Fruit fly (Drosophila melanogaster): ENCODE data around the gene CG10918.

The CG10918 gene

DNA sequence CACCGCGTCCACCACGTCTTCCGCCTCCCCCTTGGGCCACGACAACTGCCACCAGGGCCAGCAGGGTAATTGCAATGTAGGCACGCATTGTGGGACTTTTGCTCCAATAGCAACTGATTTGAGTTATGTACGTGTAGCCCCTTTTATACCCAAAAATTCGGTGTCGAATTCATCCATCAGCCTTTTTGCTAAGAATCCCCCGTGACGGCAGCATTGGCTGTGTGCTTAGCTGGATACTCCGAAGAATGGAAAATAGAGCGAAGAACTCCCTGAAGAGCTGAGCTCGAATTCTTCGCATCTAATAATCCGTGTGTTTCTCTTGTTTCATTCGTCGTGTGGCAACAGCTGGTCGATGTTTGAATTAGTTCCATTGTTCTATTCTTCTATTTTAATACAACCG is at the start of gene CG10918:
Gene CG10918 (minus strand): TSS at position 101 of the 400 bp plus-strand sequence.
- TF ChIP-seq Hr38 (GFP tag; optimal IDR thresholded peaks at IDR 0.05) = no peak
- no peak for TF ChIP-seq CG7368 (GFP tag; optimal IDR thresholded peaks at IDR 0.05)
- no peak for TF ChIP-seq CG6854 (GFP tag; optimal IDR thresholded peaks at IDR 0.05)
- no peak for TF ChIP-seq CG8119 (GFP tag; IDR thresholded peaks at IDR 0.05)

DNA sequence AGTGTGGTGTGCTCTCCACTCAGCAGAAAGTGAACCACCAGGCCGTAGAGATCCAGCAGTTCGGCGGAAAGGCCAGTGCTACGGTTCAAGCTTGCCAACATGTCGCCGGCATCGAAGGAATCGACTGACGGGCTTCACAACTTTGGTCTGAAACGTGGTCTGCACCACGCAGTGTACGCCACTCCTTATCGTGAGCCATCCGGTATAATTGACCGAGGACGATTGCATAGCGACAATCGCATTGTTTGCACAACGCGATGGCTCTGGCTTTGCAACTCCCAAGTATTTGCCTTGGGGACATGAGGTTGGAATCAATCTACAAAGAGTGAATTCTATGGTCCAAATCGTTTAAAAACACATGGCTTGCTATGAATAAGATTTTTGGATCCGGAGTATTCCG is 49.8 kb upstream of the CG10918 start, which contains the start of gene Ir20a:
Gene Ir20a (minus strand): TSS at position 101 of the 400 bp plus-strand sequence.
- TF ChIP-seq CG3919 (GFP tag; optimal IDR thresholded peaks at IDR 0.05) = no peak
- TF ChIP-seq acj6 (GFP tag; optimal IDR thresholded peaks at IDR 0.05) = no peak
- no peak for TF ChIP-seq eg (GFP tag; IDR thresholded peaks at IDR 0.05)
- no peak for TF ChIP-seq CG34406 (GFP tag; optimal IDR thresholded peaks at IDR 0.05)
- TF ChIP-seq Ets96B (tag; optimal IDR thresholded peaks at IDR 0.05) = no peak
- no peak for TF ChIP-seq fd85E (GFP tag; optimal IDR thresholded peaks at IDR 0.05)
- TF ChIP-seq Smox (GFP tag; optimal IDR thresholded peaks at IDR 0.05) = no peak
- no peak for TF ChIP-seq Sox14 (GFP tag; optimal IDR thresholded peaks at IDR 0.05)
- TF ChIP-seq CG8119 (GFP tag; IDR thresholded peaks at IDR 0.05) = no peak
- TF ChIP-seq CG6792 (GFP tag; optimal IDR thresholded peaks at IDR 0.05) = no peak
- no peak for TF ChIP-seq Hr38 (GFP tag; optimal IDR thresholded peaks at IDR 0.05)
- no peak for TF ChIP-seq Eip75B (GFP tag; optimal IDR thresholded peaks at IDR 0.05)
- no peak for TF ChIP-seq salr (GFP tag; optimal IDR thresholded peaks at IDR 0.05)

DNA sequence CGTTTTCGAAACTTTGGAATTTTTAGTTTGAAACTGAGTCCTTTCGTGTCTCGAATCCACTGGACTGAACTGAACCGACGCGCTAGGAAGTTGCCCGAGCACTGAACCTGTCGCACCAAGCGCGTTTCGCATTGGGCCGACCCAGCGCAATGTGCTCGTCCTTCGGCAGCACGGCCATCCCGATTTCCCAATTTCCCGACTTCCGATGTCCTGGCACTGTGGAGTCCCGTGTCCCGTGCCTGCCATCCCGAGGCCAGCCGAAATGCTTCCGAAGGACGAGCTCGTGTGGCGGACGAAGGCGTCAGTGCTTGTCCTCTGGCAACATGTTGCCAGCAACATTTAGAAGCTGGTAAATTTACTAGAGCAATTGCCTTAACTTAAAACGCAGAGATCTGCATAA is 28.6 kb upstream of the CG10918 start, which contains the start of gene DIP-beta:
Gene DIP-beta (minus strand): TSS at position 107 of the 400 bp plus-strand sequence.
- TF ChIP-seq vri (GFP tag; optimal IDR thresholded peaks at IDR 0.05) = no peak
- TF ChIP-seq CG16779 (tag; optimal IDR thresholded peaks at IDR 0.05) = no peak
- no peak for TF ChIP-seq topi (GFP tag; optimal IDR thresholded peaks at IDR 0.05)
- no peak for TF ChIP-seq net (GFP tag; optimal IDR thresholded peaks at IDR 0.05)
- no peak for TF ChIP-seq CG3032 (tag; optimal IDR thresholded peaks at IDR 0.05)
- TF ChIP-seq Sox15 (GFP tag; optimal IDR thresholded peaks at IDR 0.05) = no peak
- no peak for TF ChIP-seq CG3919 (GFP tag; optimal IDR thresholded peaks at IDR 0.05)
- TF ChIP-seq CG7368 (GFP tag; optimal IDR thresholded peaks at IDR 0.05) = no peak
- no peak for TF ChIP-seq CG6854 (GFP tag; optimal IDR thresholded peaks at IDR 0.05)
- TF ChIP-seq CG34406 (GFP tag; optimal IDR thresholded peaks at IDR 0.05) = no peak
- no peak for TF ChIP-seq salr (GFP tag; optimal IDR thresholded peaks at IDR 0.05)
- no peak for TF ChIP-seq svp (GFP tag)

DNA sequence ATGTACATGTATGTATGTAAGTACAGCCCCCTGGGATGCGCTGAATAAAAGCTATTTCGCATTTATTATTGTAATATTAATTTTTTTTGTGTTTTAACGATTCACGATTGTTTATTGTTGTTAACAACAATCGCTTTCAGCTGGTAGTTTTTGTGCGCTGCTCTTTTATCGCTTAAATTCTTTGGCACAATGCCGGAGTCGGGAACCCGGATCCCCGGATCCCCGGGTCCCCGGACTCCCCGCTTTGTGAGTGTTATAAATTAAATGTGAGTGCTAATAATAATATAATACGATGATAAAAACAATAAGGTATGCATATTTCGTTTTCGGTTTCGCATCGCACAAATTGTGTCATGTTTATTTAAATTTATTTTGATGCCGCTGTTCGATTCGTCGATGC is 11.6 kb upstream of the CG10918 start:
- TF ChIP-seq Hr38 (GFP tag; optimal IDR thresholded peaks at IDR 0.05) (no peak), CG6163 (GFP tag; IDR thresholded peaks at IDR 0.05) (no peak), CG16779 (tag; optimal IDR thresholded peaks at IDR 0.05) (no peak), net (GFP tag; optimal IDR thresholded peaks at IDR 0.05) (no peak), eg (GFP tag; IDR thresholded peaks at IDR 0.05) (no peak), topi (GFP tag; optimal IDR thresholded peaks at IDR 0.05) (no peak), CG4318 (GFP tag; optimal IDR thresholded peaks at IDR 0.05) (no peak), CG10669 (GFP tag; optimal IDR thresholded peaks at IDR 0.05) (no peak), Blimp-1 (GFP tag; optimal IDR thresholded peaks at IDR 0.05) (no peak), esn (GFP tag; optimal IDR thresholded peaks at IDR 0.05) (no peak)

DNA sequence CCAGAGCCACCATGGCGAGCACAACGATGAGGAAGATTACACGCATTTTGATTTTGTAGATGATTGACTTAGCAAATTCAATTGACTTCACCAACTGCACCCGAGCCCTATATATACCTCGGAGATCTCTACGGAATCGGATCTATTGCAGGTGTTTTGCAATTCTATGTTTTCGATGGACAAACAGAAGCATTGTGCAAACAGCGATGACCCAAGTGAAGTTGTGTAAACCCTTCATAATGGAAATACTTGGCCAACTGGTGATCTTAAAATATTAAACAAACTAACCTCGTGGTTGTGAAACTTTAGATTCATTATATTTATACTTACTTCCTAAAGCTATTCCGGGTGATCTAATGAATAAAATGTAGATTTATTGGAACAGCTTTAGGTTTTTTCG is 26.4 kb downstream of the CG10918 start, which contains the start of gene whe:
Gene whe (minus strand): TSS at position 101 of the 400 bp plus-strand sequence.
- TF ChIP-seq CG6808 (GFP tag; optimal IDR thresholded peaks at IDR 0.05) = no peak

DNA sequence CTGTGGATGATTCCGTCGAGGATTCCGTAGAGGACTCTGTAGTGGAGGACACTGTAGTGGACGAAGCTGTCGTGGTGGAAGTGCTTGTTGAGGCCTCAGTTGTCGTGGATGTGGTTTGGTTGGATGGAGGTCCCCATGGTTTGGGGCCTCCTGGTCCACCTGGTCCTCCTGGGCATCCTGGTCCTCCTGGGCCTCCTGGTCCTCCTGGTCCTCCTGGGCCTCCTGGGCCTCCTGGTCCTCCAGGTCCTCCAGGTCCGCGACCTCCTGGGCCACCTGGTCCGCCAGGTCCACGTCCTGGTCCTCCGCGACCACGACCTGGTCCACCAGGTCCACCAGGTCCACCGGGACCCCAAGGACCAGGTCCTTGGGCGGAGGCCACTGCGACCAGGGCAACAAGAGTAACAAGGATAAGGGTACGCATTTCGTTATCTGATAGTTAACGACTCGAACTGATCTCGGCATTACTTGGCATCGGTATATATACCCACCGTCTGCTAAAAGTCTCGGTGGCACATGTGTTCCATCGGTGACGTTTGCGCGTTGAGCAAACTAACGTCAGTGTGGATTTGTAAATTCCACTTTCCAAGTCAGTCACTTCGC is 32.1 kb downstream of the CG10918 start, which contains the start of gene lcs:
Gene lcs (minus strand): TSS at position 457 of the 600 bp plus-strand sequence.
- TF ChIP-seq Eip78C (GFP tag) = no peak
- TF ChIP-seq CG16779 (tag; optimal IDR thresholded peaks at IDR 0.05) = no peak
- TF ChIP-seq CG6808 (GFP tag; optimal IDR thresholded peaks at IDR 0.05) = no peak
- TF ChIP-seq Blimp-1 (GFP tag; optimal IDR thresholded peaks at IDR 0.05) = no peak
- no peak for TF ChIP-seq CG34406 (GFP tag; optimal IDR thresholded peaks at IDR 0.05)
- no peak for TF ChIP-seq CG15336 (GFP tag; IDR thresholded peaks at IDR 0.05)
- TF ChIP-seq CG10631 (GFP tag; optimal IDR thresholded peaks at IDR 0.05) = no peak
- TF ChIP-seq dsx (GFP tag; optimal IDR thresholded peaks at IDR 0.05; ENCODE audit: poor library complexity, severe bottlenecking) = no peak
- no peak for TF ChIP-seq CG32006 (GFP tag; optimal IDR thresholded peaks at IDR 0.05)
- no peak for TF ChIP-seq CG6276 (GFP tag; optimal IDR thresholded peaks at IDR 0.05)

Measured in whole organism, prepupa.